Worm (Caenorhabditis elegans): ENCODE data around the gene mccc-2.

- peak; percentile 49 for TF ChIP-seq ama-1 (optimal IDR thresholded peaks at IDR 0.05)
- TF ChIP-seq pqm-1 (tag; optimal IDR thresholded peaks at IDR 0.05): no peak
These were observed 8.1 kb downstream of the mccc-2 start, which contains the start of gene far-1 for ce11 chrIII:9081055-9081454.
